Worm (Caenorhabditis elegans): ENCODE measurements around the gene nhr-118.

- no peak for TF ChIP-seq nhr-237 (tag; optimal IDR thresholded peaks at IDR 0.05)
- no peak for TF ChIP-seq nhr-25 (tag; optimal IDR thresholded peaks at IDR 0.05)
- TF ChIP-seq fos-1 (tag; optimal IDR thresholded peaks at IDR 0.05), result no peak
- TF ChIP-seq elt-1 (tag; optimal IDR thresholded peaks at IDR 0.05), result no peak
- no peak for TF ChIP-seq elt-2 (tag; optimal IDR thresholded peaks at IDR 0.05)
- no peak for TF ChIP-seq nhr-23 (tag; optimal IDR thresholded peaks at IDR 0.05)
- TF ChIP-seq unc-62 (GFP tag; optimal IDR thresholded peaks at IDR 0.05), result no peak
- no peak for TF ChIP-seq mdl-1 (tag; optimal IDR thresholded peaks at IDR 0.05)
- TF ChIP-seq jun-1 (tag; optimal IDR thresholded peaks at IDR 0.05), result no peak
- TF ChIP-seq aly-2 (tag; optimal IDR thresholded peaks at IDR 0.05), result no peak
- TF ChIP-seq ztf-4 (tag; optimal IDR thresholded peaks at IDR 0.05), result no peak
Measured at ce11 chrV:4447637-4448036, 40.0 kb downstream of the nhr-118 start.

Data from whole organism, L3 larva.